Fruit fly (Drosophila melanogaster): ENCODE data around the gene CG12177.

dm6 chrX:13670329-13670847 lies 9.9 kb downstream of the CG12177 start:
- TF ChIP-seq OdsH (GFP tag; optimal IDR thresholded peaks at IDR 0.05), result no peak
- TF ChIP-seq sage (GFP tag; optimal IDR thresholded peaks at IDR 0.05), result no peak
- TF ChIP-seq Sp1 (GFP tag; optimal IDR thresholded peaks at IDR 0.05), result no peak
- TF ChIP-seq h (GFP tag; optimal IDR thresholded peaks at IDR 0.05), result no peak
- no peak for TF ChIP-seq usp (GFP tag; optimal IDR thresholded peaks at IDR 0.05)
- no peak for TF ChIP-seq CrebA (GFP tag; optimal IDR thresholded peaks at IDR 0.05; ENCODE audit: borderline replicate concordance)
- TF ChIP-seq dl (GFP tag; optimal IDR thresholded peaks at IDR 0.05; ENCODE audit: insufficient read depth in 1 of 2, partially characterized antibody in 2 of 2), result no peak
- no peak for TF ChIP-seq N (GFP tag; optimal IDR thresholded peaks at IDR 0.05)

Data from whole organism, wandering third instar larva.